Worm (Caenorhabditis elegans): ENCODE measurements around the gene spr-3.

DNA sequence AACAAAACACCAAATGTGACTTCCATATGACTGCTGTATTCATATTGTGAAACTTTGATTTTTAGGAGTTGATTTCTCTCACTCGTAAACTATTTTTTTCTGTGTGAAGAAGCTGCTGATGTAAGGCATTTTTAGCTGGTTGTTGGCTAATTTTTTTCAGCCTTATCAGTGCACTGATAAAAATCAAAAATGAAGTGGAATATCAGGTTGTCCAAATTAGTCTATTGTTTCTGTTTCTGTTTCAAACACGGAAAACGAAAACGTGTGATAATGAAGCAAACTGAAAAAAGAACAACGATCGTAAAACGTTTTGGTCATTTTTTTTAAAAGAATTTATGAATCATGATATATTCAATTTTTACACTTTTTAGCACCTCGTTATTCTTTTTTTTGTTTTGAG lies 33.1 kb upstream of the spr-3 start:
- TF ChIP-seq Y75B8A.6 (GFP tag; IDR thresholded peaks at IDR 0.05) (no peak), nhr-10 (tag; optimal IDR thresholded peaks at IDR 0.05) (no peak), fos-1 (tag; optimal IDR thresholded peaks at IDR 0.05) (no peak), unc-62 (GFP tag; optimal IDR thresholded peaks at IDR 0.05 in 1 of 2) (no peak), unc-62 (tag; optimal IDR thresholded peaks at IDR 0.05) (no peak), ceh-82 (tag; optimal IDR thresholded peaks at IDR 0.05) (no peak), R02D3.7 (tag; optimal IDR thresholded peaks at IDR 0.05) (no peak), dpl-1 (GFP tag; optimal IDR thresholded peaks at IDR 0.05) (no peak), sdz-12 (GFP tag; optimal IDR thresholded peaks at IDR 0.05) (no peak), ceh-20 (GFP tag; IDR thresholded peaks at IDR 0.05) (no peak), lin-13 (GFP tag; optimal IDR thresholded peaks at IDR 0.05) (no peak), mdl-1 (tag; optimal IDR thresholded peaks at IDR 0.05) (no peak), ceh-62 (tag; optimal IDR thresholded peaks at IDR 0.05) (no peak), spr-3 (GFP tag; optimal IDR thresholded peaks at IDR 0.05) (no peak)

All from whole organism, L4 larva.